Worm (Caenorhabditis elegans) whole organism, mixed stage, embryonic: ENCODE results near the gene K12B6.11.

ENCODE experiments used
- ceh-83 ChIP-seq: fragments of 200-800 bp; sonication (Bioruptor generic); optimal IDR thresholded peaks from 2 replicates; lab custom pipeline; 2018; ENCODE audit warnings: mild to moderate bottlenecking, missing genetic modification characterization, missing compliant biosample characterization
- lin-13 ChIP-seq: fragments of 150-350 bp; optimal IDR thresholded peaks from 2 replicates; lab custom pipeline; 2014; ENCODE audit warnings: missing biosample characterization, missing genetic modification characterization
- lin-32 ChIP-seq: fragments of 200-800 bp; sonication (Bioruptor generic); optimal IDR thresholded peaks from 2 replicates; lab custom pipeline; 2018; ENCODE audit warnings: mild to moderate bottlenecking, missing genetic modification characterization, missing compliant biosample characterization
- mls-2 ChIP-seq: sonication (generic microtip); optimal IDR thresholded peaks from 2 replicates; lab custom pipeline; 2016; ENCODE audit warnings: mild to moderate bottlenecking, missing genetic modification characterization, moderate library complexity, missing compliant biosample characterization
- unc-62 ChIP-seq: fragments of 150-350 bp; optimal IDR thresholded peaks from 2 replicates; lab custom pipeline; 2014; ENCODE audit warnings: missing biosample characterization, missing genetic modification reagents, missing genetic modification characterization

DNA sequence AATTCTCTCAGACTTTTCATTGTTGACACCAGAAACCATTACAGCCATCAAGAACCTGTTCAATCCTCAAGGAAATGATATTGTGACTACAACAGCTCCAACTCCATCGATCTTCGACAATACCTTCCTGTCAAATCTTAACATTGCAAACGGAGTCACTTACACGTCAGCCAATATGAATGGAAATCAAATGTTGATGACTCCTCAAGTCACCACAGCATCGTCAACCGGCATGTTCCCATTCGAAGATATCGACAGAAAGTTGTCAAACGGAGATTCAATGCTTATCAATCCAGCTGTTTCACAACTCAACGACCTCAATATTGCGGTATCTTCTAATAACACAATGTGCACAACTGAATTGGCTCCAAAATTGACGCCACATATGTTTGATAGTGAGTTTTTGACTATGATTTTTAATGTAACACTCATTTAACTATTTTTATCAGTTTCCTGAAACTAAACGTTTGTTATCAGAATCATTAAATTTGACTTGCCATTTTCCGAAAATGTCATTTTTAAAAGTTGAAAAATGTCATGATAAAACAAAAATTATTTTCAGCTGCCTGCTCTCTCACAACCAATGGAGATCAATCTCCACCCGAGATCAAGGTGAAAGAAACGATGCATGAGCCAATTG lies 37.6 kb upstream of the K12B6.11 start:
- TF ChIP-seq unc-62 (GFP tag; lab: Kevin White, UChicago), result no peak
- TF ChIP-seq ceh-83 (GFP tag; lab: Kevin White, UChicago), result no peak
- TF ChIP-seq lin-32 (GFP tag; lab: Kevin White, UChicago), result no peak
- no peak for TF ChIP-seq mls-2
- TF ChIP-seq lin-13, result no peak
